Fruit fly (Drosophila melanogaster): Measurements from ENCODE around the gene CG9030.

Gene CG9030

DNA sequence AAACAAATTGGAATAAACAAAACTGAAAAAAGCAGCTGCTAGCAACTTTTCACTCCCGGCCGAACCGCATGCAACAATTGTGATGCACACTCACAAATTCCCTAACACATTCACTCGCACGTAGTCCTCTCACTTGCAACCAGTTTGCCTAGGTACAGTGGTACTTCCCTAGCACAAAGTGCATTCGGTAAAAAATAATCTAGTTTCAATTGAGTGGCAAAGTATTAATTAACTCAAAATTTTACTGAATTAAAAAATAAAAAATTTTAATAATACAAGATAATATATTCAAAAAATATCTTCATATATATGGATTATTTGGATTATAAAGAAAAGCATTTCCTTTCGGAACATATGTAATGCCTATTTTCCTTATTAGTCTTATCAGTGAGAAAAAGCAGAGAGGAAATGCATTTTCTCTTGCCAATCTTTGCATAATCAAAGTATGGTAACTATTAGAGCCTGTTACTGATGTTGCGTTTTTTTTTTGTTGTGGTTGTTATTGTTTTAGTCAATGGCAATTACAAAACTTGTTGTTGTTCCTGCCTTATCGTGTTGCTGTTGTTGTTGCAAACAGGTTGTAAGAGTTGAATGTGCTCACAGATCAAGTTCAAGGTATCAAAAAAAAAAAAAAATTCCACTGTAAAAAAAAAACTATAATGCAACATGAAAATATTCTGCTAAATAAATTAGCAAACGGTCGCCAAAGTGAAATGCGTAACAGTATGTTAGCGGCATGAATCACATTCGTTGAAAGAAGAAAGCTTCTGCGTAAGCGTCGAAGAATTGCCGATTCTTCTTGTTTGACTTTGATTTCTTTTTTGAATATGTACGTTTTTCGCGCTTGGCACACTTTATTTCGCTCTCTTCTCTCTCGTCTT is 32.3 kb downstream of the CG9030 start:
- TF ChIP-seq GATAd (GFP tag; optimal IDR thresholded peaks at IDR 0.05), result no peak
- no peak for TF ChIP-seq sage (GFP tag; optimal IDR thresholded peaks at IDR 0.05)
- TF ChIP-seq CG9705 (GFP tag; optimal IDR thresholded peaks at IDR 0.05), result no peak
- no peak for TF ChIP-seq psq (GFP tag; optimal IDR thresholded peaks at IDR 0.05)
- TF ChIP-seq dl (GFP tag; optimal IDR thresholded peaks at IDR 0.05; ENCODE audit: insufficient read depth in 1 of 2, partially characterized antibody in 2 of 2), result no peak
- TF ChIP-seq Rel (GFP tag; optimal IDR thresholded peaks at IDR 0.05), result no peak
- TF ChIP-seq Rel (tag; optimal IDR thresholded peaks at IDR 0.05), result no peak
- TF ChIP-seq Vsx2 (GFP tag; optimal IDR thresholded peaks at IDR 0.05; ENCODE audit: partially characterized antibody), result no peak
- TF ChIP-seq CrebA (GFP tag; optimal IDR thresholded peaks at IDR 0.05; ENCODE audit: borderline replicate concordance), result no peak
- no peak for TF ChIP-seq rgr (GFP tag; optimal IDR thresholded peaks at IDR 0.05)
- TF ChIP-seq Dfd (GFP tag; optimal IDR thresholded peaks at IDR 0.05), result no peak
- TF ChIP-seq jim (GFP tag; optimal IDR thresholded peaks at IDR 0.05), result no peak
- TF ChIP-seq Jra (GFP tag; optimal IDR thresholded peaks at IDR 0.05), result no peak
- no peak for TF ChIP-seq sv (GFP tag; optimal IDR thresholded peaks at IDR 0.05)
- peak; percentile 3 for TF ChIP-seq brk (GFP tag; optimal IDR thresholded peaks at IDR 0.05)
- no peak for TF ChIP-seq Abd-B (GFP tag; optimal IDR thresholded peaks at IDR 0.05)
- no peak for TF ChIP-seq OdsH (GFP tag; optimal IDR thresholded peaks at IDR 0.05)
- peak; percentile 45 for TF ChIP-seq woc (GFP tag; optimal IDR thresholded peaks at IDR 0.05)
- TF ChIP-seq fru (GFP tag; optimal IDR thresholded peaks at IDR 0.05), result peak; percentile 12
- TF ChIP-seq dmrt93B (GFP tag; optimal IDR thresholded peaks at IDR 0.05), result no peak
- no peak for TF ChIP-seq Hr83 (GFP tag; optimal IDR thresholded peaks at IDR 0.05; ENCODE audit: poor library complexity, severe bottlenecking)
- no peak for TF ChIP-seq HLH106 (tag; optimal IDR thresholded peaks at IDR 0.05)
- TF ChIP-seq Sp1 (GFP tag; optimal IDR thresholded peaks at IDR 0.05), result peak; percentile 8
- no peak for TF ChIP-seq tai (GFP tag; optimal IDR thresholded peaks at IDR 0.05)
- peak; percentile 37 for TF ChIP-seq br (GFP tag; optimal IDR thresholded peaks at IDR 0.05)
- TF ChIP-seq h (GFP tag; optimal IDR thresholded peaks at IDR 0.05), result no peak
- TF ChIP-seq lola (GFP tag; optimal IDR thresholded peaks at IDR 0.05), result no peak
- peak in 1 of 2 experiments; percentile 21 for TF ChIP-seq foxo (GFP tag; optimal IDR thresholded peaks at IDR 0.05)
- TF ChIP-seq Myc (optimal IDR thresholded peaks at IDR 0.05), result no peak

DNA sequence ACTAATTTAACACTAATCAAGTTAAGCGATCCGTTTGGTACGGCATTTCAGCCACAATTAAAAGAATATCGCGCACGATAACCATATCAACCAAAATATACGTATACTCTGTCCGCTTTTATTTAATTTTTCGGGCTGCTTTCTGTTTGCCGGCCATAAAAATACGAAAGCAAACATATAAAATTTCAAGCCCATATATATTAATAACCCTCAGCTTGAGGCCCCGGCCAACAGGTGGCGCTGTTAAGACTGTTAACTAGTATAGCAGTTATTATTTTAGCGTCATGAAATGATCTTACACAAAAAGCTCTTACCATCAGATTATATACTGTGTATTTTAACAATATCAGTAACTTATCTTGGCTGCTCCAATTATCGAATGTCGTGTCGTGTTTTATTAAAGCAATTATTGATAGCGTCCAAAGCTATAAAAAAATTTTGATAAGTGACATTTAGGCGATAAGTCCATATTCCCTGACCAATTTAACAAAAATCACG is 36.1 kb downstream of the CG9030 start, which contains the start of gene Eo:
Gene Eo, minus strand, starts transcription at position 51 of the 498 bp plus-strand sequence.
- TF ChIP-seq CG32264 (GFP tag; optimal IDR thresholded peaks at IDR 0.05), result no peak
- peak; percentile 11 for TF ChIP-seq rgr (GFP tag; optimal IDR thresholded peaks at IDR 0.05)
- TF ChIP-seq Mio (GFP tag; optimal IDR thresholded peaks at IDR 0.05), result no peak
- peak; percentile 55 for TF ChIP-seq Sp1 (GFP tag; optimal IDR thresholded peaks at IDR 0.05)
- peak; percentile 11 for TF ChIP-seq h (GFP tag; optimal IDR thresholded peaks at IDR 0.05)
- no peak for TF ChIP-seq HLH106 (tag; optimal IDR thresholded peaks at IDR 0.05)
- no peak for TF ChIP-seq br (GFP tag; optimal IDR thresholded peaks at IDR 0.05)
- TF ChIP-seq OdsH (GFP tag; optimal IDR thresholded peaks at IDR 0.05), result no peak
- TF ChIP-seq lola (GFP tag; optimal IDR thresholded peaks at IDR 0.05), result no peak
- no peak for TF ChIP-seq fru (GFP tag; optimal IDR thresholded peaks at IDR 0.05)
- no peak for TF ChIP-seq psq (GFP tag; optimal IDR thresholded peaks at IDR 0.05)
- TF ChIP-seq CrebA (GFP tag; optimal IDR thresholded peaks at IDR 0.05; ENCODE audit: borderline replicate concordance), result peak; percentile 71
- no peak for TF ChIP-seq CG9705 (GFP tag; optimal IDR thresholded peaks at IDR 0.05)

DNA sequence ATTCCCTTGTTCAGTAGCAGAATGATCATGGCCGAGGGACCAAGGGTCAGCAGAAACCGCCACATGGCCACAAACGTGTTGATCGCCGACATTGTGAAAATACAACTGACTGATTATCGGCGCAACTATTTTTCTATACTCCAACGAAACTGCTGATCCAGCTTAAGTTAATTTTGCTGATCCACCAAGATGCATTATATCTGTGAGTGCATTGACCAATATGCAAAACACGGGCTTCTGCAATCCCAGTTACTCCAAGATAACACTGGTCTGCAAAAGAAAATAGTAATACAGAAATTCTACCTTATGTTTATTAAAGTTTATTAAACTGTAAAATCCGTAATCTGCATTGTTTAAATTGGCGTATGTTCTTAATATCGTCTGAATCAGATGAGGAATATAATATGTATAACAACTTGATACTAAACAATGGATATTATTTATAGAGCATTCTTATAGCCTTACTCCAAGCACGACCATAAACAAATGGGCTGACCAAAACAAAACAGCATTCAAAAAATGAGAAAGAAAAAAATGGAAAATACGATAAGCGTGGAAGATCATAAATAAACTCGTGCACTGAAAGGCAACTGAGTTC is 41.1 kb downstream of the CG9030 start, which contains the start of gene CG12398:
Gene CG12398, minus strand, starts transcription at position 107 of the 598 bp plus-strand sequence.
- no peak for TF ChIP-seq Vsx2 (GFP tag; optimal IDR thresholded peaks at IDR 0.05; ENCODE audit: partially characterized antibody)
- no peak for TF ChIP-seq GATAd (GFP tag; optimal IDR thresholded peaks at IDR 0.05)
- no peak for TF ChIP-seq fru (GFP tag; optimal IDR thresholded peaks at IDR 0.05)
- no peak for TF ChIP-seq N (GFP tag; optimal IDR thresholded peaks at IDR 0.05)
- no peak for TF ChIP-seq foxo (GFP tag; optimal IDR thresholded peaks at IDR 0.05)
- TF ChIP-seq h (GFP tag; optimal IDR thresholded peaks at IDR 0.05), result no peak
- no peak for TF ChIP-seq Hr83 (GFP tag; optimal IDR thresholded peaks at IDR 0.05; ENCODE audit: poor library complexity, severe bottlenecking)
- TF ChIP-seq Dif (GFP tag; optimal IDR thresholded peaks at IDR 0.05; ENCODE audit: partially characterized antibody), result no peak
- no peak for TF ChIP-seq rgr (GFP tag; optimal IDR thresholded peaks at IDR 0.05)
- no peak for TF ChIP-seq OdsH (GFP tag; optimal IDR thresholded peaks at IDR 0.05)
- no peak for TF ChIP-seq CrebA (GFP tag; optimal IDR thresholded peaks at IDR 0.05; ENCODE audit: borderline replicate concordance)
- no peak for TF ChIP-seq br (GFP tag; optimal IDR thresholded peaks at IDR 0.05)
- TF ChIP-seq Dfd (GFP tag; optimal IDR thresholded peaks at IDR 0.05), result no peak
- TF ChIP-seq jim (GFP tag; optimal IDR thresholded peaks at IDR 0.05), result no peak
- TF ChIP-seq sage (GFP tag; optimal IDR thresholded peaks at IDR 0.05), result no peak
- TF ChIP-seq sv (GFP tag; optimal IDR thresholded peaks at IDR 0.05), result no peak
- no peak for TF ChIP-seq Myc (optimal IDR thresholded peaks at IDR 0.05)
